Fruit fly (Drosophila melanogaster) whole organism, embryonic: ENCODE measurements around the gene Mybbp1A.

ENCODE experiments used
- Bteb2 ChIP-seq: fragments of 200-800 bp; sonication (Bioruptor generic); optimal IDR thresholded peaks from 2 replicates; lab custom pipeline; 2016; ENCODE audit warnings: missing biosample characterization, missing genetic modification characterization
- CG10147 ChIP-seq: fragments of 200-800 bp; sonication (Bioruptor generic); optimal IDR thresholded peaks from 2 replicates; lab custom pipeline; 2019; ENCODE audit warnings: missing biosample characterization, mild to moderate bottlenecking, missing genetic modification characterization, moderate library complexity
- CG10209 ChIP-seq: fragments of 200-800 bp; sonication (Bioruptor generic); optimal IDR thresholded peaks from 3 replicates; lab custom pipeline; 2017; ENCODE audit warnings: missing biosample characterization, mild to moderate bottlenecking, missing genetic modification characterization, missing genetic modification reagents
- CG1024 ChIP-seq: fragments of 200-800 bp; sonication (Bioruptor generic); IDR thresholded peaks from 2 replicates; pipeline ENCODE4 v1.3.6; 2022; ENCODE audit warnings: missing biosample characterization, missing genetic modification characterization
- CG10267 ChIP-seq: fragments of 200-800 bp; sonication (Bioruptor generic); optimal IDR thresholded peaks from 2 replicates; lab custom pipeline; 2018; ENCODE audit warnings: missing biosample characterization, mild to moderate bottlenecking, missing genetic modification characterization, moderate library complexity
- CG10366 ChIP-seq: fragments of 200-800 bp; sonication (Bioruptor generic); IDR thresholded peaks from 2 replicates; pipeline ENCODE4 v1.3.6; 2022; ENCODE audit warnings: missing biosample characterization, missing genetic modification characterization
- CG10979 ChIP-seq: fragments of 200-800 bp; sonication (Bioruptor generic); optimal IDR thresholded peaks from 2 replicates; lab custom pipeline; 2018; ENCODE audit warnings: missing biosample characterization, mild to moderate bottlenecking, missing genetic modification characterization, moderate library complexity
- CG11560 ChIP-seq: fragments of 200-800 bp; sonication (Bioruptor generic); IDR thresholded peaks from 3 replicates; pipeline ENCODE4 v1.3.6; 2022; ENCODE audit warnings: missing biosample characterization, missing genetic modification characterization
- CG12071 ChIP-seq: fragments of 200-800 bp; sonication (Bioruptor generic); optimal IDR thresholded peaks from 3 replicates; lab custom pipeline; 2018; ENCODE audit warnings: missing biosample characterization, mild to moderate bottlenecking, missing genetic modification characterization
- CG13424 ChIP-seq: fragments of 200-800 bp; sonication (Bioruptor generic); optimal IDR thresholded peaks from 2 replicates; lab custom pipeline; 2019; ENCODE audit warnings: missing biosample characterization, mild to moderate bottlenecking, missing genetic modification characterization, moderate library complexity
- CG13624 ChIP-seq: fragments of 200-800 bp; sonication (Bioruptor generic); optimal IDR thresholded peaks from 2 replicates; lab custom pipeline; 2016; ENCODE audit warnings: missing biosample characterization, missing genetic modification characterization
- CG13775 ChIP-seq: fragments of 200-800 bp; sonication (Bioruptor generic); optimal IDR thresholded peaks from 3 replicates; lab custom pipeline; 2017; ENCODE audit warnings: missing biosample characterization, mild to moderate bottlenecking, missing genetic modification characterization
- CG13894 ChIP-seq: fragments of 200-800 bp; sonication (Bioruptor generic); optimal IDR thresholded peaks from 3 replicates; lab custom pipeline; 2018; ENCODE audit warnings: missing biosample characterization, mild to moderate bottlenecking, missing genetic modification characterization, moderate library complexity
- CG14441 ChIP-seq: fragments of 200-800 bp; sonication (Bioruptor generic); IDR thresholded peaks from 2 replicates; pipeline ENCODE4 v1.3.6; 2022; ENCODE audit warnings: missing biosample characterization, missing genetic modification characterization
- CG15073 ChIP-seq: fragments of 200-800 bp; sonication (Bioruptor generic); optimal IDR thresholded peaks from 2 replicates; lab custom pipeline; 2016; ENCODE audit warnings: missing biosample characterization, missing genetic modification characterization
- CG15601 ChIP-seq: fragments of 200-800 bp; sonication (Bioruptor generic); optimal IDR thresholded peaks from 3 replicates; lab custom pipeline; 2019; ENCODE audit warnings: missing biosample characterization, mild to moderate bottlenecking, missing genetic modification characterization, moderate library complexity
- CG17802 ChIP-seq: fragments of 200-800 bp; sonication (Bioruptor generic); optimal IDR thresholded peaks from 2 replicates; lab custom pipeline; 2018; ENCODE audit warnings: missing biosample characterization, mild to moderate bottlenecking, missing genetic modification characterization, moderate library complexity
- CG18262 ChIP-seq: fragments of 200-800 bp; optimal IDR thresholded peaks from 3 replicates; lab custom pipeline; 2019; ENCODE audit warnings: missing biosample characterization, mild to moderate bottlenecking, missing genetic modification characterization, moderate library complexity
- CG31224 ChIP-seq: fragments of 200-800 bp; sonication (Bioruptor generic); IDR thresholded peaks from 2 replicates; pipeline ENCODE4 v1.3.6; 2022; ENCODE audit warnings: missing biosample characterization, missing genetic modification characterization
- CG31388 ChIP-seq: fragments of 200-800 bp; sonication (Bioruptor generic); optimal IDR thresholded peaks from 2 replicates; lab custom pipeline; 2016; ENCODE audit warnings: missing biosample characterization, missing genetic modification characterization
- CG32532 ChIP-seq: fragments of 200-800 bp; sonication (Bioruptor generic); IDR thresholded peaks from 2 replicates; pipeline ENCODE4 v1.3.6; 2022; ENCODE audit warnings: missing biosample characterization, missing genetic modification characterization
- CG7271 ChIP-seq: fragments of 200-800 bp; sonication (Bioruptor generic); optimal IDR thresholded peaks from 2 replicates; lab custom pipeline; 2018; ENCODE audit warnings: missing biosample characterization, mild to moderate bottlenecking, missing genetic modification characterization, moderate library complexity
- CG8924 ChIP-seq: fragments of 200-800 bp; optimal IDR thresholded peaks from 3 replicates; lab custom pipeline; 2019; ENCODE audit warnings: missing biosample characterization, mild to moderate bottlenecking, missing genetic modification characterization, moderate library complexity
- Dad ChIP-seq: fragments of 200-800 bp; sonication (Bioruptor generic); optimal IDR thresholded peaks from 3 replicates; lab custom pipeline; 2016; ENCODE audit warnings: missing biosample characterization, missing genetic modification characterization
- Deaf1 ChIP-seq: fragments of 200-800 bp; optimal IDR thresholded peaks from 3 replicates; lab custom pipeline; 2019; ENCODE audit warnings: missing biosample characterization, mild to moderate bottlenecking, missing genetic modification characterization, moderate library complexity
- Eip74EF ChIP-seq, 2 experiments: fragments of 200-800 bp in 1 of 2; fragments of >200 bp in 1 of 2; sonication (Bioruptor generic) in 1 of 2; optimal IDR thresholded peaks; 2 replicates each; lab custom pipeline; 2017 to 2019; ENCODE audit warnings: missing biosample characterization in 2 of 2, missing genetic modification characterization in 2 of 2, mild to moderate bottlenecking in 1 of 2, moderate library complexity in 1 of 2
- GATAe ChIP-seq: fragments of 200-800 bp; sonication (Bioruptor generic); conservative IDR thresholded peaks from 2 replicates; pipeline ENCODE4 v1.3.6; 2022; ENCODE audit warnings: missing biosample characterization, missing genetic modification characterization
- HmgZ ChIP-seq: fragments of 200-800 bp; sonication (Bioruptor generic); optimal IDR thresholded peaks from 2 replicates; lab custom pipeline; 2018; ENCODE audit warnings: missing biosample characterization, mild to moderate bottlenecking, missing genetic modification characterization
- Max ChIP-seq: fragments of 200-800 bp; sonication (Bioruptor generic); optimal IDR thresholded peaks from 2 replicates; lab custom pipeline; 2016; ENCODE audit warnings: missing biosample characterization, mild to moderate bottlenecking, missing genetic modification characterization
- Myb ChIP-seq: fragments of 200-800 bp; sonication (Bioruptor generic); optimal IDR thresholded peaks from 2 replicates; lab custom pipeline; 2016; ENCODE audit warnings: missing biosample characterization, missing genetic modification characterization
- Nf-YC ChIP-seq: fragments of 200-800 bp; optimal IDR thresholded peaks from 3 replicates; lab custom pipeline; 2019; ENCODE audit warnings: missing biosample characterization, mild to moderate bottlenecking, missing genetic modification characterization, moderate library complexity
- Oli ChIP-seq: fragments of 200-800 bp; sonication (Bioruptor generic); optimal IDR thresholded peaks from 2 replicates; lab custom pipeline; 2018; ENCODE audit warnings: missing biosample characterization, mild to moderate bottlenecking, missing genetic modification characterization, moderate library complexity
- Side ChIP-seq: fragments of 200-800 bp; sonication (Bioruptor generic); optimal IDR thresholded peaks from 2 replicates; lab custom pipeline; 2016; ENCODE audit warnings: missing biosample characterization, missing genetic modification characterization
- TFAM ChIP-seq: fragments of 200-800 bp; sonication (Bioruptor generic); optimal IDR thresholded peaks from 2 replicates; lab custom pipeline; 2017; ENCODE audit warnings: missing biosample characterization, missing genetic modification characterization, inconsistent platforms
- eyg ChIP-seq: fragments of 200-800 bp; sonication (Bioruptor generic); optimal IDR thresholded peaks from 3 replicates; lab custom pipeline; 2016; ENCODE audit warnings: missing biosample characterization, missing genetic modification characterization
- ftz-f1 ChIP-seq: fragments of 200-800 bp; sonication (Bioruptor generic); optimal IDR thresholded peaks from 2 replicates; lab custom pipeline; 2016; ENCODE audit warnings: missing biosample characterization, missing genetic modification characterization
- gcm ChIP-seq: fragments of 200-800 bp; sonication (Bioruptor generic); optimal IDR thresholded peaks from 2 replicates; lab custom pipeline; 2019; ENCODE audit warnings: missing biosample characterization, mild to moderate bottlenecking, missing genetic modification characterization, moderate library complexity
- grau ChIP-seq: fragments of 200-800 bp; optimal IDR thresholded peaks from 3 replicates; lab custom pipeline; 2019; ENCODE audit warnings: missing biosample characterization, mild to moderate bottlenecking, missing genetic modification characterization, moderate library complexity
- lov ChIP-seq, 2 experiments: fragments of 200-800 bp in 1 of 2; fragments of >200 bp in 1 of 2; sonication (Bioruptor generic) in 1 of 2; IDR thresholded peaks in 1 of 2; optimal IDR thresholded peaks in 1 of 2; 2 replicates in 1 of 2; 3 replicates in 1 of 2; pipeline versions ENCODE4 v1.3.6 to Lab custom; 2017 to 2022; ENCODE audit warnings: missing biosample characterization in 1 of 2, missing genetic modification characterization in 1 of 2
- mirr ChIP-seq: fragments of 200-800 bp; sonication (Bioruptor generic); optimal IDR thresholded peaks from 3 replicates; lab custom pipeline; 2018; ENCODE audit warnings: missing biosample characterization, mild to moderate bottlenecking, missing genetic modification characterization
- nerfin-2 ChIP-seq: fragments of 200-800 bp; sonication (Bioruptor generic); IDR thresholded peaks from 2 replicates; pipeline ENCODE4 v1.3.6; 2022; ENCODE audit warnings: missing biosample characterization, missing genetic modification characterization; ENCODE audit not compliant: partially characterized antibody
- pros ChIP-seq: fragments of 200-800 bp; sonication (Bioruptor generic); optimal IDR thresholded peaks from 3 replicates; lab custom pipeline; 2019; ENCODE audit warnings: missing biosample characterization, mild to moderate bottlenecking, missing genetic modification characterization, moderate library complexity
- salm ChIP-seq: fragments of 200-800 bp; sonication (Bioruptor generic); optimal IDR thresholded peaks from 2 replicates; lab custom pipeline; 2018; ENCODE audit warnings: missing biosample characterization, mild to moderate bottlenecking, missing genetic modification characterization
- scrt ChIP-seq: fragments of 200-800 bp; sonication (Bioruptor generic); optimal IDR thresholded peaks from 2 replicates; lab custom pipeline; 2018; ENCODE audit warnings: missing biosample characterization, mild to moderate bottlenecking, missing genetic modification characterization, moderate library complexity
- sna ChIP-seq: fragments of 200-800 bp; sonication (Bioruptor generic); IDR thresholded peaks from 2 replicates; pipeline ENCODE4 v1.3.6; 2022; ENCODE audit warnings: missing biosample characterization, missing genetic modification characterization; ENCODE audit not compliant: partially characterized antibody
- unc-4 ChIP-seq: fragments of 200-800 bp; sonication (Bioruptor generic); IDR thresholded peaks from 2 replicates; pipeline ENCODE4 v1.3.6; 2022; ENCODE audit warnings: missing biosample characterization, missing genetic modification characterization; ENCODE audit not compliant: partially characterized antibody
- zen2 ChIP-seq: fragments of 200-800 bp; sonication (Bioruptor generic); IDR thresholded peaks from 3 replicates; pipeline ENCODE4 v1.3.6; 2022; ENCODE audit warnings: missing biosample characterization, missing genetic modification characterization; ENCODE audit not compliant: partially characterized antibody

Mybbp1A gene

DNA sequence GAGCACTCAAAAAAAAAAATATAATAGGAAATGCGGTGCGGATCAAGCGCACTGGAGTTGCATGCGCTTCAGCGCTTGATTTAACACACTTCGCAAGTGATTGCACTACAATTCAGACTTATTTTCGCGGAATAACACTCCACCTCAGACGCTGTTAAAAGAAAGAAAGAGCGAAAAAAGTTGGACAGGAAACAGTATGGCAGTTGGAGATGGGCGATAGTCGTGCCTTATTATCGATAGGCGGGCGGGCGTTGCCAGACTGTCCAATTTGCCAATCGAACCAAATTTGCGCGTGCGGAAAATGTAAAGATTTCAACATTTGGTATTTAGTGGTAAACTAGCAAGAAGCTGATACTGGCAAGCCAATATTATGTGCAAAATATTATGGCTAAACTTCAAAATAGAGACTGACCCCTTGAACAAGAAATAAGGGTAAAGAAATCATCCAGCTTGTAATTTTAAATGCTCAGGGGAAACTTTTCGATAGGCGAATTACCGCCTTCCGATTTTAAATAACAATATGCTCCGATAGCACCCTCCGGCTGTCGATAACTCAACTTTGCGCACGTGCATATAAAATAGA lies at the start of gene Mybbp1A, which contains the start of gene RpL36 (continued):
- peak; percentile 86 for TF ChIP-seq CG13624
- peak; percentile 69 for TF ChIP-seq mirr (GFP tag; lab: Kevin White, UChicago)
- peak; percentile 54 for TF ChIP-seq Oli (tag; lab: Kevin White, UChicago)
- TF ChIP-seq ftz-f1 (GFP tag; lab: Kevin White, UChicago): peak; percentile 54
- peak; percentile 82 for TF ChIP-seq CG13775 (GFP tag; lab: Kevin White, UChicago)
- no peak for TF ChIP-seq CG15073 (GFP tag; lab: Kevin White, UChicago)
- peak; percentile 43 for TF ChIP-seq TFAM
- peak; percentile 83 for TF ChIP-seq CG32532 (GFP tag; lab: Robert Waterston, UW)
- TF ChIP-seq CG13424 (tag; lab: Kevin White, UChicago): peak; percentile 34
- TF ChIP-seq grau (tag; lab: Kevin White, UChicago): peak; percentile 62
- peak; percentile 58; the same call in 1 of the 2 replicates for TF ChIP-seq CG14441 (GFP tag; lab: Robert Waterston, UW)
- TF ChIP-seq Nf-YC (tag; lab: Kevin White, UChicago): peak; percentile 41
- peak; percentile 86 for TF ChIP-seq sna
- peak; percentile 51 for TF ChIP-seq CG10979 (tag; lab: Kevin White, UChicago)
- TF ChIP-seq Max (GFP tag; lab: Kevin White, UChicago): peak; percentile 80
- peak; percentile 35 for TF ChIP-seq CG18262 (tag; lab: Kevin White, UChicago)
- TF ChIP-seq CG31388: no peak
- TF ChIP-seq Side (GFP tag; lab: Kevin White, UChicago): peak; percentile 86
- TF ChIP-seq Eip74EF (GFP tag; optimal IDR thresholded peaks at IDR 0.05; lab: Kevin White, UChicago): peak in 1 of 2 experiments; percentile 36
- peak; percentile 29; the same call in 1 of the 2 replicates for TF ChIP-seq CG1024 (GFP tag; lab: Robert Waterston, UW)
- peak; percentile 39 for TF ChIP-seq CG8924 (tag; lab: Kevin White, UChicago)
- TF ChIP-seq CG10147 (GFP tag; lab: Kevin White, UChicago): peak; percentile 42
- TF ChIP-seq CG17802 (tag; lab: Kevin White, UChicago): peak; percentile 35
- peak; percentile 83 for TF ChIP-seq Myb (GFP tag; lab: Kevin White, UChicago)
- TF ChIP-seq CG10267: peak; percentile 64
- TF ChIP-seq eyg (GFP tag; lab: Kevin White, UChicago): peak; percentile 77
- TF ChIP-seq CG10209 (GFP tag; lab: Kevin White, UChicago): peak; percentile 82
- TF ChIP-seq CG31224 (GFP tag; lab: Robert Waterston, UW): peak; percentile 39; the same call in 1 of the 2 replicates
- TF ChIP-seq CG11560 (tag; lab: Robert Waterston, UW): peak; percentile 42; the same call in 1 of the 3 replicates
- TF ChIP-seq GATAe (GFP tag; lab: Robert Waterston, UW): no peak
- TF ChIP-seq CG15601 (tag; lab: Kevin White, UChicago): peak; percentile 70
- peak; percentile 25 for TF ChIP-seq Bteb2 (GFP tag; lab: Kevin White, UChicago)
- TF ChIP-seq Deaf1: no peak
- TF ChIP-seq CG13894: peak; percentile 68
- TF ChIP-seq unc-4 (GFP tag; lab: Robert Waterston, UW): peak; percentile 85
- TF ChIP-seq zen2 (GFP tag; lab: Robert Waterston, UW): peak; percentile 80
- TF ChIP-seq gcm: peak; percentile 55
- TF ChIP-seq CG12071 (GFP tag; lab: Kevin White, UChicago): peak; percentile 77
- peak; percentile 68 for TF ChIP-seq CG7271 (tag; lab: Kevin White, UChicago)
- peak; percentile 21 for TF ChIP-seq pros (GFP tag; lab: Kevin White, UChicago)
- TF ChIP-seq HmgZ (tag; lab: Kevin White, UChicago): peak; percentile 74
- peak; percentile 56 for TF ChIP-seq Dad
- no peak for TF ChIP-seq salm
- TF ChIP-seq nerfin-2 (GFP tag; lab: Robert Waterston, UW): peak; percentile 83
- no peak for TF ChIP-seq lov (optimal IDR thresholded peaks at IDR 0.05; lab: Kevin White, UChicago)
- peak; percentile 77; the same call in 1 of the 3 replicates for TF ChIP-seq lov (GFP tag; IDR thresholded peaks at IDR 0.05; lab: Robert Waterston, UW)
- TF ChIP-seq scrt: peak; percentile 62
- TF ChIP-seq CG10366 (GFP tag; lab: Robert Waterston, UW): peak; percentile 58
